Worm (Caenorhabditis elegans): ENCODE data around the gene cam-1.

Gene cam-1

DNA sequence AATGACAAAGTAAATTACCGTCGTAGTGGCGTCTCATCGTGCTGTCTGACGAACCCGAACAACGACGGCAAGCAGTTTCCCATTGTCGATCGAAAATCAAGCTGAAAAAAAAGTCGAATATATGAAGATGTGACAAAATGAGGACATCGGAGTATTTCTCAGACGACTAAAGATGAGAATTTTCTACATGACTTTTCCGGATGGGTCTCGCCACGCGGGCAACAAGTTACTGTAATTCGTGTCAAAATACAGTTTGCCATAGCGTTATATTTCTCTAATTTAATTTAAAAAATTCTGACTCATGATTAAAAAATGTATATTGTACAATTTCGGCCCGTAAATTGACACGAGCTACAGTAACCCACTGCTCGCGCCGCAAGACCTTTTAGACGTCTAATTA is 37.2 kb downstream of the cam-1 start, which contains the start of gene C01G6.4:
C01G6.4 (minus strand) TSS at position 101 of the 400 bp plus-strand sequence.
- TF ChIP-seq cnd-1 (tag; optimal IDR thresholded peaks at IDR 0.05): no peak
- TF ChIP-seq nhr-28 (tag; optimal IDR thresholded peaks at IDR 0.05): no peak
- no peak for TF ChIP-seq elt-3 (tag; optimal IDR thresholded peaks at IDR 0.05)
- no peak for TF ChIP-seq pha-4 (tag; optimal IDR thresholded peaks at IDR 0.05)
- no peak for TF ChIP-seq unc-62 (GFP tag; optimal IDR thresholded peaks at IDR 0.05)
- TF ChIP-seq ceh-43 (GFP tag; optimal IDR thresholded peaks at IDR 0.05): no peak
- no peak for TF ChIP-seq nhr-76 (tag; optimal IDR thresholded peaks at IDR 0.05)
- no peak for TF ChIP-seq drap-1 (GFP tag; optimal IDR thresholded peaks at IDR 0.05)
- no peak for TF ChIP-seq sem-2 (GFP tag; optimal IDR thresholded peaks at IDR 0.05)
- no peak for TF ChIP-seq ztf-11 (tag; optimal IDR thresholded peaks at IDR 0.05)
- no peak for TF ChIP-seq hlh-1 (tag; optimal IDR thresholded peaks at IDR 0.05)
- TF ChIP-seq ham-2 (GFP tag; optimal IDR thresholded peaks at IDR 0.05): no peak
- no peak for TF ChIP-seq sptf-1 (tag; optimal IDR thresholded peaks at IDR 0.05)
- no peak for TF ChIP-seq tbx-8 (GFP tag; optimal IDR thresholded peaks at IDR 0.05)

DNA sequence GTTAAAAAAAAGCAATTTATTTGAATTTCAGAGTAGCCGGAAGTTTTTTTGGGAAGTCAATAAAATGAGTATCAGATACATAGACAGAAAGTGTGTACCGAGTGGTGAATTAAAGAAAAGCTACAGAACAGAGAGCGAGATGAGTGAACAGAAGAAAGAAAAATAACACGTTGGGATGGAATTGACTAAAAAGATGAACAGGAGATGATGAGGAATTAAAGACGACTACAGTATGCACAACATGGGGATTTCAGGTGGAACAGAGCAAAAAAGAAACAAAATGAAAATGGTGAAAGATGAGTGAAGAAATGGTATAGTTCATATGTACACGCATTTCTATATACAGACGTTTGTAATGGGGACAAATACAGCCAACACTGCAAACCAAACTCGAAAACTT is 38.8 kb downstream of the cam-1 start:
- TF ChIP-seq nhr-12 (tag; optimal IDR thresholded peaks at IDR 0.05) (no peak), ceh-43 (GFP tag; optimal IDR thresholded peaks at IDR 0.05) (no peak), sem-2 (GFP tag; optimal IDR thresholded peaks at IDR 0.05) (no peak), elt-1 (tag; optimal IDR thresholded peaks at IDR 0.05; ENCODE audit: borderline replicate concordance, insufficient read depth) (no peak)

DNA sequence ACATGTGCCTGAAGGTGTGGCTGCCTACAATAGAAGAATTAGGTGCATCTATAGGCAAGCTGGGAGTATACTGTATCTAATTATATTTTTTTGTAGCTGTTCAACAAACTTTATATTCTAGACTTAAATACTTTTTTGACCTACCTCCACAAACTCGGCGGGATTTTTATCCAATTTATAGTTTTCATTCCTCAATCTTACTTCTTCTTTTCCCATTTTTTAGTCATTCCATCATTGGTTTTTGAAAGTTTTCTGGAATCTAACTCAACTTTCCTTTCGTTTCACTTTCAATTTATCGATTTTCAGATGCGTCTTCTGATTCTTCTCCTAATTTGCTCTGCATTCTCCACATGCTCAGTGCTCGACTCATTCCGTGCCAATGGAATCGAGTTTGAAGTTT is 40.5 kb downstream of the cam-1 start, which contains the start of gene C01G6.3:
C01G6.3 (plus strand) TSS at position 301 of the 400 bp plus-strand sequence.
- TF ChIP-seq ztf-11 (tag; optimal IDR thresholded peaks at IDR 0.05) (no peak), snpc-4 (tag; optimal IDR thresholded peaks at IDR 0.05) (no peak)

DNA sequence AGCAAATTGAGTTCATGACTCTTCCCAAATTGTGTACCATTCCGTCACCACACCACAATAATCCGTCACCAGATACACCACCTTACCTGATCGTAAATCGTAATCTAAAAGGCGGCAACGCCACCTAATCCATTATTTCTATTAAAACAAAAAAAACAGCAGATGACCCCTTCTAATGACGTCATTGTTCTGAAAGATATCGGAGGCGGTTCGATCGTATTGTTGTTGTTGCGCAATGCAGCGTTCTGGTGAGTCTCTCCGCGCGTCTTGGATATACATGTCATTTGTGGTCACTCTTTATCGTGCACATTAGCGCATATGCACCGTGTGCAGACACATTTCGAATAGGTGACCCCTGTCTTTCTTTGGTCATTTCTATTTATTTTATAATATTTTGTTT is 41.1 kb downstream of the cam-1 start:
- TF ChIP-seq elt-1 (tag; optimal IDR thresholded peaks at IDR 0.05; ENCODE audit: borderline replicate concordance, insufficient read depth): peak; percentile 10
- no peak for TF ChIP-seq elt-3 (tag; optimal IDR thresholded peaks at IDR 0.05)
- TF ChIP-seq zip-8 (tag; optimal IDR thresholded peaks at IDR 0.05): peak; percentile 99
- TF ChIP-seq cnd-1 (tag; optimal IDR thresholded peaks at IDR 0.05): peak; percentile 50
- peak; percentile 95 for TF ChIP-seq nhr-2 (tag; optimal IDR thresholded peaks at IDR 0.05)
- peak; percentile 18 for TF ChIP-seq unc-62 (GFP tag; optimal IDR thresholded peaks at IDR 0.05)
- no peak for TF ChIP-seq nhr-12 (tag; optimal IDR thresholded peaks at IDR 0.05)
- peak; percentile 7 for TF ChIP-seq mep-1 (tag; optimal IDR thresholded peaks at IDR 0.05)
- peak; percentile 84 for TF ChIP-seq ceh-39 (tag; optimal IDR thresholded peaks at IDR 0.05)

DNA sequence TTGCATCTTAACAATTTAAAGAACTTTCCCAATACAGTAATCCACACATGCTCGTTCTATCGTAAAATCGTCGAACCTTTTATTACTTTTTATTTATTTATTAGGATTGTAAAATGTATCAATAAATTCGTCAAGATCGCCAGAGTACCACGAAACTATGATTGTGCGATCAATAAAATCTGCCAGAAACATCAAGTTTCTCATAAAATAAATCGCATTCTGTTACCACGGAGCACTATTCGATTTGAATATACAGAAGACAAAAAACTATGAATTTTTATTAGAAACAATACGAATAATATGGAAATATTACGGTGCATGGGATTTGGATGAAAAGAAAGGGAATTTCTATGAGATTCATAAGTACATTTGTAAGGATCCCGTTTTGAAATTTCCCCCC is 43.3 kb downstream of the cam-1 start, which contains the start of gene C01G6.2:
C01G6.2 (plus strand) TSS at position 301 of the 400 bp plus-strand sequence.
- TF ChIP-seq ztf-11 (tag; optimal IDR thresholded peaks at IDR 0.05): no peak
- no peak for TF ChIP-seq lin-13 (tag; optimal IDR thresholded peaks at IDR 0.05)
- no peak for TF ChIP-seq elt-1 (tag; optimal IDR thresholded peaks at IDR 0.05; ENCODE audit: borderline replicate concordance, insufficient read depth)
- no peak for TF ChIP-seq snpc-4 (tag; optimal IDR thresholded peaks at IDR 0.05)
- no peak for TF ChIP-seq nhr-28 (tag; optimal IDR thresholded peaks at IDR 0.05)
- no peak for TF ChIP-seq drap-1 (GFP tag; optimal IDR thresholded peaks at IDR 0.05)
- TF ChIP-seq unc-39 (tag; optimal IDR thresholded peaks at IDR 0.05): no peak
- no peak for TF ChIP-seq mls-2 (tag; optimal IDR thresholded peaks at IDR 0.05)
- TF ChIP-seq hlh-1 (tag; optimal IDR thresholded peaks at IDR 0.05): no peak
- TF ChIP-seq ceh-83 (GFP tag; optimal IDR thresholded peaks at IDR 0.05): no peak
- no peak for TF ChIP-seq nhr-76 (tag; optimal IDR thresholded peaks at IDR 0.05)
- no peak for TF ChIP-seq blmp-1 (tag; optimal IDR thresholded peaks at IDR 0.05)
- TF ChIP-seq flh-1 (GFP tag; optimal IDR thresholded peaks at IDR 0.05): no peak
- TF ChIP-seq ces-1 (GFP tag; optimal IDR thresholded peaks at IDR 0.05): no peak
- TF ChIP-seq elt-3 (tag; optimal IDR thresholded peaks at IDR 0.05): no peak

DNA sequence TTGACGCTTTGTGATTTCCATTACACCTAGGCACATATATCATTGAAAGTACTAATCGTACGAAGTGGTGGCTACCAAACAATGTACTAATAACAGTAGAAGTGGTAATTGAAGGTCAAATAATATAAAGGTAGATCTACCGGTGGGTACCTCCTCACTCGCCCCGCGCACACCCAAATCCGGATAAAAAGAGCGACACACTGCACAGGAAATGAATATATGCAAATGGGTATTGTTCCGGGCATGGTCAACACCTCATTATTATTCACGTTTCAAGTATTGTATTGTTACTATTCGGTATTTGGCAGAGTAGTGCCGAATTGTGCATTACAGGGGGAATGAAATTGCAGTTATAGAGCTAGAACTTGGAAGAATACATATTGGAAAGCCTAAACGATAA is 43.9 kb downstream of the cam-1 start:
- TF ChIP-seq ham-2 (GFP tag; optimal IDR thresholded peaks at IDR 0.05): peak; percentile 56
- peak; percentile 23 for TF ChIP-seq mls-2 (tag; optimal IDR thresholded peaks at IDR 0.05)
- TF ChIP-seq nhr-2 (tag; optimal IDR thresholded peaks at IDR 0.05): peak; percentile 33
- no peak for TF ChIP-seq ces-1 (GFP tag; optimal IDR thresholded peaks at IDR 0.05)

Data from whole organism, mixed stage, embryonic.